Worm (Caenorhabditis elegans): ENCODE results near the gene F21C10.6.

- TF ChIP-seq snpc-4 (tag; optimal IDR thresholded peaks at IDR 0.05): no peak
- TF ChIP-seq nhr-237 (tag; optimal IDR thresholded peaks at IDR 0.05): no peak
- no peak for TF ChIP-seq pqm-1 (tag; optimal IDR thresholded peaks at IDR 0.05)
- no peak for TF ChIP-seq lin-38 (GFP tag; IDR thresholded peaks at IDR 0.05)
- no peak for TF ChIP-seq fkh-10 (GFP tag; optimal IDR thresholded peaks at IDR 0.05)
- TF ChIP-seq lsy-2 (tag; optimal IDR thresholded peaks at IDR 0.05): no peak
- no peak for TF ChIP-seq nhr-76 (tag; optimal IDR thresholded peaks at IDR 0.05)
- no peak for TF ChIP-seq nhr-28 (tag; optimal IDR thresholded peaks at IDR 0.05)
- no peak for TF ChIP-seq hlh-11 (tag; optimal IDR thresholded peaks at IDR 0.05)
- TF ChIP-seq nhr-42 (GFP tag; IDR thresholded peaks at IDR 0.05): no peak
Measured at ce11 chrV:9155616-9156015, 31.3 kb downstream of the F21C10.6 start.
